Worm (Caenorhabditis elegans): Measurements from ENCODE around the gene thn-6.

Gene thn-6

ce11 chrIV:5228619-5229018, at the start of gene thn-6:
Gene thn-6 (plus strand): TSS chrIV:5228919.
- no peak for TF ChIP-seq snpc-4 (tag; optimal IDR thresholded peaks at IDR 0.05)
- no peak for TF ChIP-seq skn-1 (tag; optimal IDR thresholded peaks at IDR 0.05)
- no peak for TF ChIP-seq hlh-4 (tag; optimal IDR thresholded peaks at IDR 0.05)
- TF ChIP-seq ets-5 (GFP tag; IDR thresholded peaks at IDR 0.05), result no peak

ce11 chrIV:5183755-5184166, 45.0 kb upstream of the thn-6 start, which contains the start of gene W03F8.4:
Gene W03F8.4 (plus strand): TSS chrIV:5184123.
- TF ChIP-seq snpc-4 (tag; optimal IDR thresholded peaks at IDR 0.05) (peak; percentile 90), lir-3 (tag; optimal IDR thresholded peaks at IDR 0.05; ENCODE audit: poor library complexity) (peak; percentile 84), fkh-10 (GFP tag; optimal IDR thresholded peaks at IDR 0.05) (peak; percentile 67), dpl-1 (GFP tag; optimal IDR thresholded peaks at IDR 0.05) (peak; percentile 99), irx-1 (tag; optimal IDR thresholded peaks at IDR 0.05) (peak; percentile 93), C34B4.2 (tag; optimal IDR thresholded peaks at IDR 0.05) (peak; percentile 31), unc-62 (GFP tag; optimal IDR thresholded peaks at IDR 0.05) (peak; percentile 58), jun-1 (tag; optimal IDR thresholded peaks at IDR 0.05) (peak; percentile 92), ces-1 (GFP tag; optimal IDR thresholded peaks at IDR 0.05) (no peak), skn-1 (tag; optimal IDR thresholded peaks at IDR 0.05) (peak; percentile 85), nhr-85 (tag) (peak; percentile 99), C04F5.9 (tag; optimal IDR thresholded peaks at IDR 0.05) (peak; percentile 85), hlh-17 (GFP tag; optimal IDR thresholded peaks at IDR 0.05; ENCODE audit: borderline replicate concordance) (no peak), nhr-19 (GFP tag; conservative IDR thresholded peaks at IDR 0.05) (peak; percentile 96), snu-23 (GFP tag; optimal IDR thresholded peaks at IDR 0.05) (peak; percentile 98), grh-1 (GFP tag; IDR thresholded peaks at IDR 0.05) (peak; percentile 98), unc-98 (GFP tag; IDR thresholded peaks at IDR 0.05) (peak; percentile 17; the same call in 1 of the 2 replicates), nhr-76 (tag; optimal IDR thresholded peaks at IDR 0.05) (no peak), pag-3 (tag; optimal IDR thresholded peaks at IDR 0.05; ENCODE audit: borderline replicate concordance, insufficient read depth) (peak; percentile 75), zip-4 (GFP tag; optimal IDR thresholded peaks at IDR 0.05) (peak; percentile 86), sptf-1 (tag; optimal IDR thresholded peaks at IDR 0.05) (no peak), nhr-12 (tag; optimal IDR thresholded peaks at IDR 0.05) (no peak), nhr-237 (tag; optimal IDR thresholded peaks at IDR 0.05) (peak; percentile 51), alr-1 (tag; optimal IDR thresholded peaks at IDR 0.05; ENCODE audit: borderline replicate concordance) (no peak), nhr-71 (tag; optimal IDR thresholded peaks at IDR 0.05) (peak; percentile 98), lin-35 (GFP tag; optimal IDR thresholded peaks at IDR 0.05) (peak; percentile 99), hlh-4 (tag; optimal IDR thresholded peaks at IDR 0.05) (no peak), ztf-4 (tag; optimal IDR thresholded peaks at IDR 0.05) (peak; percentile 91), efl-3 (GFP tag; optimal IDR thresholded peaks at IDR 0.05) (peak; percentile 78), unc-30 (tag; optimal IDR thresholded peaks at IDR 0.05) (no peak), ceh-82 (tag; optimal IDR thresholded peaks at IDR 0.05) (peak; percentile 92 to 96 (median 95)), dsc-1 (tag; optimal IDR thresholded peaks at IDR 0.05) (peak; percentile 97), swsn-7 (tag; optimal IDR thresholded peaks at IDR 0.05) (peak; percentile 96), elt-3 (tag; optimal IDR thresholded peaks at IDR 0.05) (peak in 4 of 6 experiments; percentile 32 to 95 (median 88)), aly-2 (tag; optimal IDR thresholded peaks at IDR 0.05) (peak; percentile 85), xbp-1 (tag; optimal IDR thresholded peaks at IDR 0.05) (peak; percentile 94), zag-1 (tag; optimal IDR thresholded peaks at IDR 0.05) (no peak), fos-1 (tag; optimal IDR thresholded peaks at IDR 0.05) (peak; percentile 83), lin-14 (GFP tag; optimal IDR thresholded peaks at IDR 0.05) (peak; percentile 95), vab-15 (tag; optimal IDR thresholded peaks at IDR 0.05) (peak; percentile 43), nhr-77 (tag; optimal IDR thresholded peaks at IDR 0.05) (peak; percentile 88), nhr-90 (tag; optimal IDR thresholded peaks at IDR 0.05; ENCODE audit: poor library complexity) (peak; percentile 98), ceh-8 (GFP tag; optimal IDR thresholded peaks at IDR 0.05) (peak; percentile 95), pqm-1 (tag; optimal IDR thresholded peaks at IDR 0.05) (no peak), lin-15B (tag; optimal IDR thresholded peaks at IDR 0.05) (peak; percentile 89), egl-13 (tag; optimal IDR thresholded peaks at IDR 0.05) (peak; percentile 93), lin-39 (tag; optimal IDR thresholded peaks at IDR 0.05) (peak; percentile 96), fkh-4 (tag; optimal IDR thresholded peaks at IDR 0.05; ENCODE audit: borderline replicate concordance) (peak; percentile 80)

Measured in whole organism, L1 larva.